Worm (Caenorhabditis elegans) whole organism, L1 larva: Measurements from ENCODE around the gene asp-15.

Source experiments
- aha-1 ChIP-seq: fragments of 150-350 bp; optimal IDR thresholded peaks from 2 replicates; lab custom pipeline; 2014; ENCODE audit warnings: missing biosample characterization, missing genetic modification characterization
- blmp-1 ChIP-seq: fragments of 150-350 bp; optimal IDR thresholded peaks from 2 replicates; lab custom pipeline; 2014; ENCODE audit warnings: missing biosample characterization, missing genetic modification characterization
- egl-13 ChIP-seq: sonication (generic microtip); optimal IDR thresholded peaks from 2 replicates; lab custom pipeline; 2016; ENCODE audit warnings: missing genotype, missing genetic modification reagents, missing genetic modification characterization, missing compliant biosample characterization
- lir-3 ChIP-seq: sonication (generic microtip); optimal IDR thresholded peaks from 2 replicates; lab custom pipeline; 2016; ENCODE audit warnings: mild to moderate bottlenecking, missing genetic modification characterization, moderate library complexity, missing compliant biosample characterization; ENCODE audit not compliant: poor library complexity
- nhr-11 ChIP-seq: fragments of 150-350 bp; optimal IDR thresholded peaks from 2 replicates; lab custom pipeline; 2014; ENCODE audit warnings: missing biosample characterization, missing genetic modification characterization
- nhr-237 ChIP-seq: fragments of 150-350 bp; optimal IDR thresholded peaks from 2 replicates; lab custom pipeline; 2014; ENCODE audit warnings: missing biosample characterization, missing genetic modification characterization
- unc-130 ChIP-seq: fragments of 150-350 bp; optimal IDR thresholded peaks from 2 replicates; lab custom pipeline; 2017; ENCODE audit warnings: missing biosample characterization, missing genetic modification characterization, inconsistent platforms
- unc-62 ChIP-seq: fragments of 150-350 bp; optimal IDR thresholded peaks from 2 replicates; lab custom pipeline; 2014; ENCODE audit warnings: missing biosample characterization, missing genetic modification reagents, missing genetic modification characterization

ce11 chrV:19053281-19053680 is 8.6 kb upstream of the asp-15 start:
- no peak for TF ChIP-seq blmp-1 (tag; lab: Kevin White, UChicago)
- no peak for TF ChIP-seq aha-1
- TF ChIP-seq lir-3 (tag; lab: Kevin White, UChicago): no peak
- TF ChIP-seq nhr-11: no peak
- no peak for TF ChIP-seq egl-13 (tag; lab: Kevin White, UChicago)
- no peak for TF ChIP-seq unc-62
- no peak for TF ChIP-seq nhr-237 (tag; lab: Kevin White, UChicago)
- TF ChIP-seq unc-130 (tag; lab: Kevin White, UChicago): no peak
